Worm (Caenorhabditis elegans) whole organism, L4 larva: ENCODE measurements around the gene Y62H9A.1.
A peak's percentile ranks its signal among the peaks of the same experiment; 100 is the strongest.

Experiments used
- F10B5.3 ChIP-seq: sonication (generic microtip); optimal IDR thresholded peaks from 2 replicates; lab custom pipeline; 2016; ENCODE audit warnings: mild to moderate bottlenecking, missing genetic modification characterization, missing compliant biosample characterization
- F49E8.2 ChIP-seq: sonication (generic microtip); optimal IDR thresholded peaks from 2 replicates; lab custom pipeline; 2016; ENCODE audit warnings: missing compliant biosample characterization, mild to moderate bottlenecking, missing genetic modification characterization, borderline replicate concordance
- T26A8.4 ChIP-seq: fragments of 200-800 bp; sonication (Bioruptor generic); IDR thresholded peaks from 2 replicates; pipeline ENCODE4 v1.3.6; 2022; ENCODE audit warnings: missing genetic modification characterization, missing compliant biosample characterization
- Y105C5A.15 ChIP-seq: fragments of 200-800 bp; sonication (Bioruptor generic); IDR thresholded peaks from 2 replicates; pipeline ENCODE4 v1.3.6; 2022; ENCODE audit warnings: missing genetic modification characterization, missing compliant biosample characterization
- ZK337.2 ChIP-seq: fragments of 200-800 bp; sonication (Bioruptor generic); IDR thresholded peaks from 2 replicates; pipeline ENCODE4 v1.3.6; 2022; ENCODE audit warnings: missing genetic modification reagents, missing genetic modification characterization, missing compliant biosample characterization
- ZK546.5 ChIP-seq, 2 experiments: sonication (generic microtip); optimal IDR thresholded peaks; 2 replicates each; lab custom pipeline; 2017; ENCODE audit warnings: missing biosample characterization in 2 of 2, missing genetic modification characterization in 2 of 2
- attf-4 ChIP-seq: sonication (generic microtip); optimal IDR thresholded peaks from 3 replicates; lab custom pipeline; 2017; ENCODE audit warnings: missing biosample characterization, missing genetic modification characterization
- ceh-62 ChIP-seq: sonication (generic microtip); optimal IDR thresholded peaks from 2 replicates; lab custom pipeline; 2017; ENCODE audit warnings: missing biosample characterization, missing genetic modification characterization
- ceh-82 ChIP-seq: sonication (generic microtip); optimal IDR thresholded peaks from 2 replicates; lab custom pipeline; 2017; ENCODE audit warnings: missing biosample characterization, missing genetic modification characterization
- ces-1 ChIP-seq: fragments of 150-350 bp; sonication (generic microtip); optimal IDR thresholded peaks from 4 replicates; lab custom pipeline; 2014; ENCODE audit warnings: missing biosample characterization, missing genetic modification reagents, missing genetic modification characterization
- cey-2 ChIP-seq: sonication (generic microtip); optimal IDR thresholded peaks from 3 replicates; lab custom pipeline; 2017; ENCODE audit warnings: missing genetic modification characterization, mild to moderate bottlenecking, missing compliant biosample characterization, antibody characterized with exemption, borderline replicate concordance; ENCODE audit not compliant: insufficient read depth
- daf-16 ChIP-seq, 3 experiments: sonication (generic microtip); optimal IDR thresholded peaks; 2 replicates each; lab custom pipeline; 2016 to 2017; ENCODE audit warnings: missing genetic modification characterization in 3 of 3, missing genetic modification reagents in 3 of 3, mild to moderate bottlenecking in 2 of 3, missing compliant biosample characterization in 2 of 3, missing biosample characterization in 1 of 3, moderate library complexity in 1 of 3
- dmd-6 ChIP-seq: fragments of 200-800 bp; sonication (Bioruptor generic); IDR thresholded peaks from 2 replicates; pipeline ENCODE4 v1.3.6; 2022; ENCODE audit warnings: missing genetic modification reagents, missing genetic modification characterization, missing compliant biosample characterization
- dmd-8 ChIP-seq: fragments of 200-800 bp; sonication (Bioruptor generic); IDR thresholded peaks from 2 replicates; pipeline ENCODE4 v1.3.6; 2022; ENCODE audit warnings: missing genetic modification characterization, missing compliant biosample characterization
- dmd-9 ChIP-seq: fragments of 200-800 bp; sonication (Bioruptor generic); IDR thresholded peaks from 2 replicates; pipeline ENCODE4 v1.3.6; 2022; ENCODE audit warnings: missing genetic modification reagents, missing genetic modification characterization, missing compliant biosample characterization
- dpl-1 ChIP-seq: fragments of 150-350 bp; optimal IDR thresholded peaks from 2 replicates; lab custom pipeline; 2014; ENCODE audit warnings: missing biosample characterization, missing genetic modification reagents, missing genetic modification characterization
- dve-1 ChIP-seq: sonication (generic microtip); optimal IDR thresholded peaks from 2 replicates; lab custom pipeline; 2017; ENCODE audit warnings: antibody characterized with exemption, mild to moderate bottlenecking, missing genetic modification characterization, missing compliant biosample characterization; ENCODE audit not compliant: insufficient read depth
- egl-43 ChIP-seq: fragments of 200-800 bp; sonication (Bioruptor generic); IDR thresholded peaks from 2 replicates; pipeline ENCODE4 v1.3.6; 2022; ENCODE audit warnings: missing genetic modification reagents, missing genetic modification characterization, missing compliant biosample characterization
- hlh-30 ChIP-seq: sonication (generic microtip); optimal IDR thresholded peaks from 2 replicates; lab custom pipeline; 2017; ENCODE audit warnings: antibody characterized with exemption, mild to moderate bottlenecking, missing genetic modification characterization, missing compliant biosample characterization; ENCODE audit not compliant: insufficient read depth
- jun-1 ChIP-seq: fragments of 150-350 bp; optimal IDR thresholded peaks from 2 replicates; lab custom pipeline; 2014; ENCODE audit warnings: missing biosample characterization, missing genetic modification reagents, missing genetic modification characterization
- lin-13 ChIP-seq: fragments of 150-350 bp; optimal IDR thresholded peaks from 2 replicates; lab custom pipeline; 2014; ENCODE audit warnings: missing biosample characterization, missing genetic modification reagents, missing genetic modification characterization
- lin-29 ChIP-seq: fragments of 200-800 bp; sonication (Bioruptor generic); IDR thresholded peaks from 2 replicates; pipeline ENCODE4 v1.3.6; 2022; ENCODE audit warnings: missing genetic modification reagents, missing genetic modification characterization, missing compliant biosample characterization
- lsy-2 ChIP-seq, 2 experiments: fragments of 150-350 bp in 1 of 2; sonication (generic microtip) in 1 of 2; optimal IDR thresholded peaks; 2 replicates each; lab custom pipeline; 2014 to 2017; ENCODE audit warnings: missing biosample characterization in 2 of 2, missing genetic modification characterization in 2 of 2
- mdl-1 ChIP-seq, 2 experiments: fragments of 150-350 bp in 1 of 2; sonication (generic microtip) in 1 of 2; optimal IDR thresholded peaks; 2 replicates each; lab custom pipeline; 2014 to 2017; ENCODE audit warnings: missing biosample characterization in 2 of 2, missing genetic modification characterization in 2 of 2
- mxl-2 ChIP-seq: fragments of 200-800 bp; sonication (Bioruptor generic); conservative IDR thresholded peaks from 2 replicates; pipeline ENCODE4 v1.3.6; 2022; ENCODE audit warnings: missing genetic modification reagents, missing genetic modification characterization, missing compliant biosample characterization
- nhr-10 ChIP-seq: fragments of 150-350 bp; optimal IDR thresholded peaks from 2 replicates; lab custom pipeline; 2014; ENCODE audit warnings: missing biosample characterization, missing genetic modification characterization
- nhr-102 ChIP-seq: sonication (generic microtip); optimal IDR thresholded peaks from 2 replicates; lab custom pipeline; 2016; ENCODE audit warnings: mild to moderate bottlenecking, missing genetic modification characterization, moderate library complexity, missing compliant biosample characterization
- nhr-25 ChIP-seq: sonication (generic microtip); optimal IDR thresholded peaks from 2 replicates; lab custom pipeline; 2017; ENCODE audit warnings: missing genetic modification characterization, mild to moderate bottlenecking, missing compliant biosample characterization, antibody characterized with exemption, moderate library complexity, borderline replicate concordance; ENCODE audit not compliant: insufficient read depth
- nhr-28 ChIP-seq: fragments of 150-350 bp; optimal IDR thresholded peaks from 2 replicates; lab custom pipeline; 2014; ENCODE audit warnings: missing biosample characterization, missing genetic modification characterization
- nhr-41 ChIP-seq: fragments of 200-800 bp; sonication (Bioruptor generic); IDR thresholded peaks from 2 replicates; pipeline ENCODE4 v1.3.6; 2022; ENCODE audit warnings: missing genetic modification reagents, missing genetic modification characterization, missing compliant biosample characterization
- pqm-1 ChIP-seq: sonication (generic microtip); optimal IDR thresholded peaks from 2 replicates; lab custom pipeline; 2017; ENCODE audit warnings: missing biosample characterization, missing genetic modification characterization
- snpc-1.2 ChIP-seq: fragments of 200-800 bp; sonication (Bioruptor generic); IDR thresholded peaks from 2 replicates; pipeline ENCODE4 v1.3.6; 2022; ENCODE audit warnings: missing genetic modification reagents, missing genetic modification characterization, missing compliant biosample characterization
- snpc-4 ChIP-seq: fragments of 150-350 bp; optimal IDR thresholded peaks from 2 replicates; lab custom pipeline; 2014; ENCODE audit warnings: missing biosample characterization, missing genetic modification characterization
- unc-130 ChIP-seq: sonication (generic microtip); optimal IDR thresholded peaks from 2 replicates; lab custom pipeline; 2016; ENCODE audit warnings: missing genetic modification reagents, missing genetic modification characterization, missing compliant biosample characterization
- unc-62 ChIP-seq, 3 experiments: fragments of 150-350 bp in 1 of 3; sonication (generic microtip); optimal IDR thresholded peaks in 2 of 3; peaks in 1 of 3; 1 replicate in 1 of 3; 2 replicates in 2 of 3; lab custom pipeline; 2014 to 2017; ENCODE audit warnings: missing biosample characterization in 3 of 3, missing genetic modification characterization in 3 of 3, missing genetic modification reagents in 3 of 3, missing genotype in 1 of 3

Gene Y62H9A.1

ce11 chrX:11854432-11854831, 20.9 kb upstream of the Y62H9A.1 start (continued):
- TF ChIP-seq ceh-62 (no peak), lsy-2 (tag; optimal IDR thresholded peaks at IDR 0.05; lab: Kevin White, UChicago) (no peak), pqm-1 (tag; lab: Kevin White, UChicago) (peak; percentile 53), nhr-28 (tag; lab: Kevin White, UChicago) (peak; percentile 51), dpl-1 (GFP tag; lab: Kevin White, UChicago) (no peak), F10B5.3 (tag; lab: Kevin White, UChicago) (no peak), daf-16 (GFP tag; optimal IDR thresholded peaks at IDR 0.05; lab: Kevin White, UChicago) (no peak), daf-16 (tag; optimal IDR thresholded peaks at IDR 0.05; lab: Kevin White, UChicago) (peak; percentile 37), dmd-6 (GFP tag; lab: Robert Waterston, UW) (peak; percentile 30; the same call in 1 of the 2 replicates), ceh-82 (tag; lab: Kevin White, UChicago) (no peak), unc-130 (no peak), ZK337.2 (GFP tag; lab: Robert Waterston, UW) (no peak), F49E8.2 (tag; lab: Kevin White, UChicago) (no peak), dve-1 (tag; lab: Kevin White, UChicago) (peak; percentile 48), hlh-30 (tag; lab: Kevin White, UChicago) (no peak), nhr-10 (tag; lab: Kevin White, UChicago) (no peak), lin-13 (GFP tag; lab: Kevin White, UChicago) (no peak), nhr-41 (GFP tag; lab: Robert Waterston, UW) (no peak), cey-2 (no peak), egl-43 (GFP tag; lab: Robert Waterston, UW) (no peak), snpc-1.2 (GFP tag; lab: Robert Waterston, UW) (no peak), T26A8.4 (GFP tag; lab: Robert Waterston, UW) (no peak), attf-4 (tag; lab: Kevin White, UChicago) (no peak), dmd-9 (GFP tag; lab: Robert Waterston, UW) (no peak), nhr-25 (tag; lab: Kevin White, UChicago) (no peak)

- no peak for TF ChIP-seq jun-1
- TF ChIP-seq ZK546.5 (tag; optimal IDR thresholded peaks at IDR 0.05; lab: Kevin White, UChicago) = no peak
- TF ChIP-seq unc-62 (GFP tag; optimal IDR thresholded peaks at IDR 0.05 in 1 of 2; lab: Kevin White, UChicago) = no peak
- no peak for TF ChIP-seq unc-62 (tag; optimal IDR thresholded peaks at IDR 0.05; lab: Kevin White, UChicago)
- no peak for TF ChIP-seq dmd-8
- no peak for TF ChIP-seq nhr-102 (tag; lab: Kevin White, UChicago)
- no peak for TF ChIP-seq mdl-1 (tag; optimal IDR thresholded peaks at IDR 0.05; lab: Kevin White, UChicago)
- TF ChIP-seq Y105C5A.15 (GFP tag; lab: Robert Waterston, UW) = no peak
These were observed 20.4 kb upstream of the Y62H9A.1 start, which contains the start of gene F54F7.8 for ce11 chrX:11854903-11855302. TSS of gene F54F7.8 (minus strand) at chrX:11855003.

- TF ChIP-seq ceh-62 = no peak
- TF ChIP-seq unc-62 (GFP tag; optimal IDR thresholded peaks at IDR 0.05 in 1 of 2; lab: Kevin White, UChicago) = peak in 1 of 2 experiments; percentile 90
- TF ChIP-seq unc-62 (tag; optimal IDR thresholded peaks at IDR 0.05; lab: Kevin White, UChicago) = no peak
- TF ChIP-seq, all 104 proteins: peak for 1
These were observed 19.1 kb upstream of the Y62H9A.1 start for ce11 chrX:11856214-11856613.

- TF ChIP-seq unc-130 (no peak), nhr-25 (tag; lab: Kevin White, UChicago) (no peak), ces-1 (GFP tag; lab: Kevin White, UChicago) (no peak), lin-29 (no peak), snpc-4 (no peak), mxl-2 (GFP tag; lab: Robert Waterston, UW) (no peak), egl-43 (GFP tag; lab: Robert Waterston, UW) (no peak)
- TF ChIP-seq, all 104 proteins: peak for 0
These were observed 18.2 kb upstream of the Y62H9A.1 start, which contains the start of gene mes-1 for ce11 chrX:11857178-11857577. TSS of gene mes-1 (plus strand) at chrX:11857478.
